Worm (Caenorhabditis elegans) whole organism, L4 larva: ENCODE measurements around the gene spig-1.

Source experiments
- D1046.2 ChIP-seq: fragments of 200-800 bp; sonication (Bioruptor generic); IDR thresholded peaks from 2 replicates; pipeline ENCODE4 v1.3.6; 2022; ENCODE audit warnings: missing genetic modification characterization, missing compliant biosample characterization
- F10B5.3 ChIP-seq: sonication (generic microtip); optimal IDR thresholded peaks from 2 replicates; lab custom pipeline; 2016; ENCODE audit warnings: mild to moderate bottlenecking, missing genetic modification characterization, missing compliant biosample characterization
- F37D6.2 ChIP-seq: sonication (generic microtip); optimal IDR thresholded peaks from 2 replicates; lab custom pipeline; 2016; ENCODE audit warnings: mild to moderate bottlenecking, missing genetic modification characterization, missing compliant biosample characterization
- F49E8.2 ChIP-seq: sonication (generic microtip); optimal IDR thresholded peaks from 2 replicates; lab custom pipeline; 2016; ENCODE audit warnings: missing compliant biosample characterization, mild to moderate bottlenecking, missing genetic modification characterization, borderline replicate concordance
- T26A8.4 ChIP-seq: fragments of 200-800 bp; sonication (Bioruptor generic); IDR thresholded peaks from 2 replicates; pipeline ENCODE4 v1.3.6; 2022; ENCODE audit warnings: missing genetic modification characterization, missing compliant biosample characterization
- Y48G9A.11 ChIP-seq: fragments of 200-800 bp; sonication (Bioruptor generic); IDR thresholded peaks from 2 replicates; pipeline ENCODE4 v1.3.6; 2022; ENCODE audit warnings: missing genetic modification reagents, missing genetic modification characterization, missing compliant biosample characterization
- Y75B8A.6 ChIP-seq: fragments of 200-800 bp; sonication (Bioruptor generic); IDR thresholded peaks from 2 replicates; pipeline ENCODE4 v1.3.6; 2022; ENCODE audit warnings: missing genetic modification reagents, missing genetic modification characterization, missing compliant biosample characterization
- aly-2 ChIP-seq: sonication (generic microtip); optimal IDR thresholded peaks from 2 replicates; lab custom pipeline; 2018; ENCODE audit warnings: missing biosample characterization, missing genetic modification characterization
- ama-1 ChIP-seq: fragments of 150-350 bp; optimal IDR thresholded peaks from 2 replicates; lab custom pipeline; 2014; ENCODE audit warnings: inconsistent platforms, mixed read lengths
- ceh-20 ChIP-seq: fragments of 200-800 bp; sonication (Bioruptor generic); IDR thresholded peaks from 2 replicates; pipeline ENCODE4 v1.3.6; 2022; ENCODE audit warnings: missing genetic modification reagents, missing genetic modification characterization, missing compliant biosample characterization
- ceh-32 ChIP-seq: sonication (generic microtip); optimal IDR thresholded peaks from 2 replicates; lab custom pipeline; 2016; ENCODE audit warnings: mild to moderate bottlenecking, missing genetic modification characterization, missing compliant biosample characterization; ENCODE audit not compliant: poor library complexity
- ces-1 ChIP-seq: fragments of 150-350 bp; sonication (generic microtip); optimal IDR thresholded peaks from 4 replicates; lab custom pipeline; 2014; ENCODE audit warnings: missing biosample characterization, missing genetic modification reagents, missing genetic modification characterization
- ctbp-1 ChIP-seq: fragments of 200-800 bp; sonication (Bioruptor generic); IDR thresholded peaks from 2 replicates; pipeline ENCODE4 v1.3.6; 2022; ENCODE audit warnings: missing genetic modification reagents, missing genetic modification characterization, missing compliant biosample characterization
- daf-12 ChIP-seq: fragments of 150-350 bp; optimal IDR thresholded peaks from 2 replicates; lab custom pipeline; 2014; ENCODE audit warnings: missing biosample characterization, missing genetic modification reagents, missing genetic modification characterization
- daf-19 ChIP-seq: fragments of 200-800 bp; sonication (Bioruptor generic); conservative IDR thresholded peaks from 2 replicates; pipeline ENCODE4 v1.3.6; 2022; ENCODE audit warnings: missing genetic modification characterization, missing compliant biosample characterization
- egl-27 ChIP-seq: sonication (generic microtip); optimal IDR thresholded peaks from 3 replicates; lab custom pipeline; 2017; ENCODE audit warnings: missing biosample characterization, missing genetic modification reagents, missing genetic modification characterization
- hlh-11 ChIP-seq: fragments of 200-800 bp; sonication (Bioruptor generic); optimal IDR thresholded peaks from 2 replicates; lab custom pipeline; 2018; ENCODE audit warnings: mild to moderate bottlenecking, missing genetic modification characterization, missing compliant biosample characterization
- lim-7 ChIP-seq: fragments of 200-800 bp; sonication (Bioruptor generic); IDR thresholded peaks from 2 replicates; pipeline ENCODE4 v1.3.6; 2022; ENCODE audit warnings: missing genetic modification characterization, missing compliant biosample characterization
- lin-1 ChIP-seq: fragments of 200-800 bp; sonication (Bioruptor generic); IDR thresholded peaks from 2 replicates; pipeline ENCODE4 v1.3.6; 2022; ENCODE audit warnings: missing genetic modification reagents, missing genetic modification characterization, missing compliant biosample characterization
- lin-13 ChIP-seq: fragments of 150-350 bp; optimal IDR thresholded peaks from 2 replicates; lab custom pipeline; 2014; ENCODE audit warnings: missing biosample characterization, missing genetic modification reagents, missing genetic modification characterization
- lin-38 ChIP-seq: fragments of 200-800 bp; sonication (Bioruptor generic); IDR thresholded peaks from 2 replicates; pipeline ENCODE4 v1.3.6; 2022; ENCODE audit warnings: missing genetic modification reagents, missing genetic modification characterization, missing compliant biosample characterization
- madf-9 ChIP-seq: fragments of 200-800 bp; sonication (Bioruptor generic); conservative IDR thresholded peaks from 2 replicates; pipeline ENCODE4 v1.3.6; 2022; ENCODE audit warnings: missing genetic modification reagents, missing genetic modification characterization, missing compliant biosample characterization
- mdl-1 ChIP-seq, 2 experiments: fragments of 150-350 bp in 1 of 2; sonication (generic microtip) in 1 of 2; optimal IDR thresholded peaks; 2 replicates each; lab custom pipeline; 2014 to 2017; ENCODE audit warnings: missing biosample characterization in 2 of 2, missing genetic modification characterization in 2 of 2
- mes-2 ChIP-seq: sonication (generic microtip); optimal IDR thresholded peaks from 2 replicates; lab custom pipeline; 2016; ENCODE audit warnings: missing genotype, mild to moderate bottlenecking, missing genetic modification characterization, missing compliant biosample characterization; ENCODE audit not compliant: poor library complexity, severe bottlenecking
- nhr-237 ChIP-seq: sonication (generic microtip); optimal IDR thresholded peaks from 2 replicates; lab custom pipeline; 2017; ENCODE audit warnings: missing biosample characterization, missing genetic modification characterization
- nhr-25 ChIP-seq: sonication (generic microtip); optimal IDR thresholded peaks from 2 replicates; lab custom pipeline; 2017; ENCODE audit warnings: missing genetic modification characterization, mild to moderate bottlenecking, missing compliant biosample characterization, antibody characterized with exemption, moderate library complexity, borderline replicate concordance; ENCODE audit not compliant: insufficient read depth
- nhr-41 ChIP-seq: fragments of 200-800 bp; sonication (Bioruptor generic); IDR thresholded peaks from 2 replicates; pipeline ENCODE4 v1.3.6; 2022; ENCODE audit warnings: missing genetic modification reagents, missing genetic modification characterization, missing compliant biosample characterization
- php-3 ChIP-seq: fragments of 200-800 bp; sonication (Bioruptor generic); IDR thresholded peaks from 2 replicates; pipeline ENCODE4 v1.3.6; 2022; ENCODE audit warnings: missing genetic modification reagents, missing genetic modification characterization, missing compliant biosample characterization
- set-16 ChIP-seq: fragments of 200-800 bp; sonication (Bioruptor generic); IDR thresholded peaks from 2 replicates; pipeline ENCODE4 v1.3.6; 2022; ENCODE audit warnings: missing genetic modification reagents, missing genetic modification characterization, missing compliant biosample characterization
- spr-1 ChIP-seq: sonication (generic microtip); optimal IDR thresholded peaks from 2 replicates; lab custom pipeline; 2016; ENCODE audit warnings: mild to moderate bottlenecking, missing genetic modification characterization, missing compliant biosample characterization
- tra-1 ChIP-seq: fragments of 200-800 bp; sonication (Bioruptor generic); IDR thresholded peaks from 2 replicates; pipeline ENCODE4 v1.3.6; 2022; ENCODE audit warnings: missing genetic modification reagents, missing genetic modification characterization, missing compliant biosample characterization
- unc-62 ChIP-seq, 3 experiments: fragments of 150-350 bp in 1 of 3; sonication (generic microtip); optimal IDR thresholded peaks in 2 of 3; peaks in 1 of 3; 1 replicate in 1 of 3; 2 replicates in 2 of 3; lab custom pipeline; 2014 to 2017; ENCODE audit warnings: missing biosample characterization in 3 of 3, missing genetic modification characterization in 3 of 3, missing genetic modification reagents in 3 of 3, missing genotype in 1 of 3
- zip-2 ChIP-seq: fragments of 150-350 bp; optimal IDR thresholded peaks from 2 replicates; lab custom pipeline; 2014; ENCODE audit warnings: missing biosample characterization, missing genetic modification characterization
- ztf-11 ChIP-seq: fragments of 150-350 bp; optimal IDR thresholded peaks from 2 replicates; lab custom pipeline; 2014; ENCODE audit warnings: missing biosample characterization, missing genetic modification characterization

Gene spig-1

DNA sequence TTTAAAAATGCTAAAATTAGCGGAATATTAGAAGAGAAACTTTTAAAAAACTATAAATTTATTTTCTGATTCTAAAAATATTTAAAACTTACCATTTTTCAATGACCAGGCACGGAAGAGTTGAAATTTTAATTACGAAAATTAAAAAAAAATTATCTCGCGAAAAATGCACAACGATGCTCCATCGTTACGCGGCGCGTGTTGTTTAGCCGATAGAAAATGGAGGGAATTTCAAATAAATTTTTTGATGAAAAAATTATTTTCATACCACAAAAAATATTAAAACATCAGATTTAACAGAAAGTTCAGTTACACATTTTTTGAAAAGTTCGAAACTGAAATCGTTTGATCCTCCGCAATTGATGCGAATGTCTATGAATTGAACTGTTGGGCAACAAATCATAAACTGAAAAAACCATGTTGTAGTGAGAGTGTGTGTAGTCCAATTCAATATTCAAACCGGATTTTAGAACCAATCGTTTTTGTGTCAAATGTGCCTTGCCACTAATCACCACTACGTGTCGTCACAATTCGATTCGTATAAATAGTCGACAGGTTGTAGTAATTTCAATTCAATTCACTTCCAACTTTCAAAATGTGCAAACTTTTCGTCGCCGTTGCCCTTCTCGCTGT is at the start of gene spig-1, which contains the start of gene tofu-2:
Gene spig-1 (plus strand): TSS at position 583 of the 633 bp plus-strand sequence.
Gene tofu-2 (minus strand): TSS at position 116 of the 633 bp plus-strand sequence.
- TF ChIP-seq Y48G9A.11 (GFP tag; lab: Robert Waterston, UW) (peak; percentile 96), daf-19 (GFP tag; lab: Robert Waterston, UW) (no peak)

DNA sequence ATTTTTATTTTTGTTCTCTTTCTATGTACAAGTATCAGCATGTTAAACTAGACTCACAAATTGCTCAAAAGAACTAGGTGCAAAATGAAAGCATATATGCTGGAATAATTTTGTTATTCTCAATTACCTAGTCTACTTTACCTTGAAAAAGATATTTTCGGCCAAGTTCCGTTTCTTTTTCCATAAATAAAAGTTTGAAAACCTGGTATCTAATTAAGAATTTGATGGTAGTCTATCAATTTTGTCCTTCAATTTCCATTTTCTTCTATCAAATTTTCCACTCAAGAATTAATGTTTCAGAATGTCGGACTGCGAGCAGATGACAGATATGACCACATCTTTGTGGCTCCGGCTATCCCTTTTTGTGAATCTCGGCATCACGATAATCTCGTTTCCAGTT is 47.7 kb upstream of the spig-1 start, which contains the start of gene srab-4:
Gene srab-4 (plus strand): TSS at position 301 of the 400 bp plus-strand sequence.
- TF ChIP-seq zip-2 (tag; lab: Kevin White, UChicago) (no peak), spr-1 (no peak), aly-2 (tag; lab: Kevin White, UChicago) (no peak), ctbp-1 (GFP tag; lab: Robert Waterston, UW) (no peak), unc-62 (GFP tag; optimal IDR thresholded peaks at IDR 0.05 in 1 of 2; lab: Kevin White, UChicago) (no peak), unc-62 (tag; optimal IDR thresholded peaks at IDR 0.05; lab: Kevin White, UChicago) (no peak), ces-1 (GFP tag; lab: Kevin White, UChicago) (no peak), D1046.2 (GFP tag; lab: Robert Waterston, UW) (no peak), daf-12 (tag; lab: Kevin White, UChicago) (no peak), T26A8.4 (GFP tag; lab: Robert Waterston, UW) (no peak), lin-1 (no peak), lin-13 (GFP tag; lab: Kevin White, UChicago) (no peak), lin-38 (GFP tag; lab: Robert Waterston, UW) (no peak)

DNA sequence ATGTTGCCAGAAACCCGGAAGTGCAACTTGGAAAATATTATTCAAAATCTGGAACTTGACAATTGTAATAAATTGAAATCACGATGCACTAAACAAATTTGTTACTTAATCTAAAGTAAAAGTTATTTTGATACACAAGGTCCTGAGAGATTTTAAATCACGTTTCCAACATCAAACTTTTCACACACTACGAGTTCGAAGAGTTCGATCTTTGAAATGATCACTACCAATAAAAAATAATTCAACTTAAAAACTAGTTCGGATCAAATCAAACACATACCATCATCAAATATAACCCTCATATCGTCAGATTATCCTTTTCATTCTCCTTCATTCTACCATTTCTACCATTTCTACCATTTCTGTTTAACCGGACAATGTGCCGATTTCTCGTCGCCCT is 45.6 kb upstream of the spig-1 start, which contains the start of gene spig-10:
Gene spig-10 (plus strand): TSS at position 301 of the 400 bp plus-strand sequence.
- TF ChIP-seq F49E8.2 (tag; lab: Kevin White, UChicago), result no peak
- peak in 1 of 2 experiments; percentile 81 for TF ChIP-seq unc-62 (GFP tag; optimal IDR thresholded peaks at IDR 0.05 in 1 of 2; lab: Kevin White, UChicago)
- TF ChIP-seq unc-62 (tag; optimal IDR thresholded peaks at IDR 0.05; lab: Kevin White, UChicago), result no peak

DNA sequence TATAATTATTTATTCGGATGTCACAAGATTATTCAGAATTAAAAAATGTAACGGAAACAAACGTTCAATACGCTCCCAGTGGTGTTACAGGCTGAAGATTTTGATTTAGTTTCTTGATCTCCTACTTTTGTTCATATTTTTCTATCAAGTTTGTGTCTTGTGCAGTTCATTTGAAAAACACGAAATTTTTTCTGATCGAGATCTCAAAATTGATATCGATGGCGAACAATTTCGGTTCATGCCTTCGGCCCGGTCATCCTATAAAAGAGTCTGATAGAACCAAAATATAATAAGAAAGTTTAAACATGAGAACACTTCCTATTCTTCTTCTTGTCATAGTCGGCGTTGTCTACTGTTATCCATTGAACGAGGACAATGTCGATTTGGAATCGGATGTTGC is 44.2 kb upstream of the spig-1 start, which contains the start of gene drd-10:
Gene drd-10 (plus strand): TSS at position 301 of the 400 bp plus-strand sequence.
- TF ChIP-seq mes-2 (tag; lab: Kevin White, UChicago) (no peak), set-16 (GFP tag; lab: Robert Waterston, UW) (no peak), F10B5.3 (tag; lab: Kevin White, UChicago) (no peak), ztf-11 (tag; lab: Kevin White, UChicago) (no peak), madf-9 (GFP tag; lab: Robert Waterston, UW) (no peak), nhr-41 (GFP tag; lab: Robert Waterston, UW) (no peak), nhr-25 (tag; lab: Kevin White, UChicago) (no peak), tra-1 (GFP tag; lab: Robert Waterston, UW) (no peak), unc-62 (GFP tag; optimal IDR thresholded peaks at IDR 0.05 in 1 of 2; lab: Kevin White, UChicago) (no peak), unc-62 (tag; optimal IDR thresholded peaks at IDR 0.05; lab: Kevin White, UChicago) (no peak), lim-7 (GFP tag; lab: Robert Waterston, UW) (no peak), nhr-237 (tag; lab: Kevin White, UChicago) (no peak), ceh-20 (GFP tag; lab: Robert Waterston, UW) (no peak), egl-27 (no peak), php-3 (no peak), F37D6.2 (tag; lab: Kevin White, UChicago) (no peak)

DNA sequence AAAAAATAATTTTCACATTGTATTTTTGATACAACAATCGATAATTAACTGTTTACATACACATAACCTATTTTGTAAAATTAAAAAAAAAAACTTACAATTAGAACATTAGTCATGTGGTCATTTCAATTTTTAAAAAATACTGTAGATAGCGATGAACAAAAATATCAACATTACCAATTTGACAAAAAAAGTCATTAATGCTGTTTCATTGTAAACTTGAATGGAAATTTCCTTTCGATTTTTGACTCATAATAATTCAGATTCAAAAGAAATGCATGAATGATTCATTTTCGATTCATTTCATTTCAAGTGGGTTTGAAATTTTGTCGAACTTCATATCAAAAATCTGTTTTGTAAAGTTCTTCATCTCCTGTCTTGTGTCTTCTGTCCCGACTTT is 42.1 kb upstream of the spig-1 start, which contains the start of gene C33G8.2:
Gene C33G8.2 (plus strand): TSS at position 301 of the 400 bp plus-strand sequence.
- TF ChIP-seq mes-2 (tag; lab: Kevin White, UChicago) (no peak), Y75B8A.6 (GFP tag; lab: Robert Waterston, UW) (no peak), D1046.2 (GFP tag; lab: Robert Waterston, UW) (no peak), ceh-32 (no peak), spr-1 (no peak), nhr-25 (tag; lab: Kevin White, UChicago) (no peak), hlh-11 (tag; lab: Kevin White, UChicago) (no peak), mdl-1 (tag; optimal IDR thresholded peaks at IDR 0.05; lab: Kevin White, UChicago) (no peak), ama-1 (no peak)
